Worm (Caenorhabditis elegans) whole organism, mixed stage, embryonic: ENCODE results near the gene D2024.18.

Source experiments
- M03D4.4 ChIP-seq: sonication (generic microtip); optimal IDR thresholded peaks from 2 replicates; lab custom pipeline; 2017; ENCODE audit warnings: mild to moderate bottlenecking, missing genetic modification characterization, missing compliant biosample characterization
- bed-3 ChIP-seq: fragments of 200-800 bp; sonication (Bioruptor generic); optimal IDR thresholded peaks from 3 replicates; lab custom pipeline; 2018; ENCODE audit warnings: mild to moderate bottlenecking, missing genetic modification characterization, moderate library complexity, missing compliant biosample characterization
- blmp-1 ChIP-seq: fragments of 150-350 bp; optimal IDR thresholded peaks from 2 replicates; lab custom pipeline; 2014; ENCODE audit warnings: missing biosample characterization, missing genetic modification characterization
- ceh-39 ChIP-seq: fragments of 150-350 bp; optimal IDR thresholded peaks from 2 replicates; lab custom pipeline; 2014; ENCODE audit warnings: missing biosample characterization, missing genetic modification characterization
- ceh-83 ChIP-seq: fragments of 200-800 bp; sonication (Bioruptor generic); optimal IDR thresholded peaks from 2 replicates; lab custom pipeline; 2018; ENCODE audit warnings: mild to moderate bottlenecking, missing genetic modification characterization, missing compliant biosample characterization
- ces-1 ChIP-seq: fragments of 150-350 bp; optimal IDR thresholded peaks from 2 replicates; lab custom pipeline; 2014; ENCODE audit warnings: missing biosample characterization, missing genetic modification reagents, missing genetic modification characterization
- cnd-1 ChIP-seq: fragments of 200-800 bp; sonication (Bioruptor generic); optimal IDR thresholded peaks from 2 replicates; lab custom pipeline; 2018; ENCODE audit warnings: mild to moderate bottlenecking, missing genetic modification characterization, missing compliant biosample characterization
- drap-1 ChIP-seq: fragments of 200-800 bp; sonication (Bioruptor generic); optimal IDR thresholded peaks from 3 replicates; lab custom pipeline; 2018; ENCODE audit warnings: mild to moderate bottlenecking, missing genetic modification characterization, missing compliant biosample characterization
- elt-1 ChIP-seq: sonication (generic microtip); optimal IDR thresholded peaks from 2 replicates; lab custom pipeline; 2017; ENCODE audit warnings: missing genetic modification characterization, mild to moderate bottlenecking, missing compliant biosample characterization, antibody characterized with exemption, moderate library complexity, borderline replicate concordance; ENCODE audit not compliant: insufficient read depth
- elt-3 ChIP-seq: fragments of 150-350 bp; optimal IDR thresholded peaks from 2 replicates; lab custom pipeline; 2014; ENCODE audit warnings: missing biosample characterization, missing genetic modification characterization
- ham-2 ChIP-seq: fragments of 200-800 bp; sonication (Bioruptor generic); optimal IDR thresholded peaks from 2 replicates; lab custom pipeline; 2018; ENCODE audit warnings: mild to moderate bottlenecking, missing genetic modification characterization, missing compliant biosample characterization
- hlh-1 ChIP-seq: fragments of 150-350 bp; optimal IDR thresholded peaks from 2 replicates; lab custom pipeline; 2014; ENCODE audit warnings: missing biosample characterization, missing genetic modification reagents, missing genetic modification characterization
- lin-13 ChIP-seq: fragments of 150-350 bp; optimal IDR thresholded peaks from 2 replicates; lab custom pipeline; 2014; ENCODE audit warnings: missing biosample characterization, missing genetic modification characterization
- lin-32 ChIP-seq: fragments of 200-800 bp; sonication (Bioruptor generic); optimal IDR thresholded peaks from 2 replicates; lab custom pipeline; 2018; ENCODE audit warnings: mild to moderate bottlenecking, missing genetic modification characterization, missing compliant biosample characterization
- lsy-2 ChIP-seq: fragments of 150-350 bp; optimal IDR thresholded peaks from 2 replicates; lab custom pipeline; 2014; ENCODE audit warnings: missing biosample characterization, missing genetic modification characterization
- mab-5 ChIP-seq: fragments of 150-350 bp; optimal IDR thresholded peaks from 2 replicates; lab custom pipeline; 2014; ENCODE audit warnings: missing biosample characterization, missing genetic modification characterization
- mep-1 ChIP-seq: fragments of 150-350 bp; optimal IDR thresholded peaks from 2 replicates; lab custom pipeline; 2017; ENCODE audit warnings: missing biosample characterization, missing genetic modification reagents, missing genetic modification characterization, inconsistent platforms
- mls-2 ChIP-seq: sonication (generic microtip); optimal IDR thresholded peaks from 2 replicates; lab custom pipeline; 2016; ENCODE audit warnings: mild to moderate bottlenecking, missing genetic modification characterization, moderate library complexity, missing compliant biosample characterization
- nhr-2 ChIP-seq: fragments of 150-350 bp; optimal IDR thresholded peaks from 2 replicates; lab custom pipeline; 2014; ENCODE audit warnings: missing biosample characterization, missing genetic modification characterization
- nhr-237 ChIP-seq: fragments of 150-350 bp; optimal IDR thresholded peaks from 2 replicates; lab custom pipeline; 2014; ENCODE audit warnings: missing biosample characterization, missing genetic modification characterization
- nhr-28 ChIP-seq: fragments of 150-350 bp; optimal IDR thresholded peaks from 2 replicates; lab custom pipeline; 2014; ENCODE audit warnings: missing biosample characterization, missing genetic modification characterization
- nhr-76 ChIP-seq: sonication (generic microtip); optimal IDR thresholded peaks from 2 replicates; lab custom pipeline; 2017; ENCODE audit warnings: missing biosample characterization, missing genetic modification characterization
- pha-4 ChIP-seq: fragments of 150-350 bp; optimal IDR thresholded peaks from 2 replicates; lab custom pipeline; 2018; ENCODE audit warnings: missing biosample characterization, missing genetic modification reagents, missing genetic modification characterization
- sem-2 ChIP-seq: fragments of 200-800 bp; sonication (Bioruptor generic); optimal IDR thresholded peaks from 2 replicates; lab custom pipeline; 2018; ENCODE audit warnings: mild to moderate bottlenecking, missing genetic modification characterization, missing compliant biosample characterization
- snpc-4 ChIP-seq: fragments of 150-350 bp; optimal IDR thresholded peaks from 2 replicates; lab custom pipeline; 2014; ENCODE audit warnings: missing biosample characterization, missing genetic modification characterization
- sptf-1 ChIP-seq: sonication (generic microtip); optimal IDR thresholded peaks from 2 replicates; lab custom pipeline; 2017; ENCODE audit warnings: mild to moderate bottlenecking, missing genetic modification characterization, moderate library complexity, missing compliant biosample characterization
- unc-120 ChIP-seq: sonication (generic microtip); optimal IDR thresholded peaks from 2 replicates; lab custom pipeline; 2017; ENCODE audit warnings: missing genetic modification characterization, missing compliant biosample characterization; ENCODE audit not compliant: poor library complexity, severe bottlenecking
- unc-62 ChIP-seq: fragments of 150-350 bp; optimal IDR thresholded peaks from 2 replicates; lab custom pipeline; 2014; ENCODE audit warnings: missing biosample characterization, missing genetic modification reagents, missing genetic modification characterization
- zip-8 ChIP-seq: fragments of 150-350 bp; optimal IDR thresholded peaks from 2 replicates; lab custom pipeline; 2014; ENCODE audit warnings: missing biosample characterization, missing genetic modification characterization
- ztf-11 ChIP-seq: fragments of 150-350 bp; optimal IDR thresholded peaks from 2 replicates; lab custom pipeline; 2014; ENCODE audit warnings: missing biosample characterization, missing genetic modification characterization

Gene D2024.18

DNA sequence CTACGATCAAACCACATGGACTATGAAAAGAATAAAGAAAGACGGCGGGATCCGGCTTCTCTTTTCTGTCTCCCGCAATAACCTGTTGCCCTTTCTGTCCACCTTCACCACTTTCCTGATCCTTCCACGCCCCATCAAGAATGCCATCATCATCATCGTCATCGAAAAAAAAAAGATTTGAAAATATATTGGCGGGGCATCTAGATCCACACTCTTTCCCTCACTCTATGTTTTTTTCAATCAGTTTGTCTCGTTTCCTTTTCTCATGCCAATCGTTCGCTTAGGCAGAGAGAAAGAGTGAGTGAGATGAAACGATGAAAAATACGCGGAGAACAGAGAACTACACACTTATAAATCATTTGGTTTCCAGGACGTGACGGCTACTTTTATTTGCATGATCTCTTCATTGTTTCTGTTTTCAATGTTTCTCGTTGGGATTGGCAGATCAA lies 16.7 kb upstream of the D2024.18 start:
- peak; percentile 27 for TF ChIP-seq blmp-1 (tag; lab: Kevin White, UChicago)
- TF ChIP-seq nhr-76 (tag; lab: Kevin White, UChicago): no peak
- peak; percentile 41 for TF ChIP-seq unc-62 (GFP tag; lab: Kevin White, UChicago)
- no peak for TF ChIP-seq unc-120 (tag; lab: Kevin White, UChicago)
- TF ChIP-seq ceh-39 (tag; lab: Kevin White, UChicago): no peak
- TF ChIP-seq lsy-2: no peak
- no peak for TF ChIP-seq pha-4

ce11 chrIV:7234623-7235022 lies 15.6 kb upstream of the D2024.18 start:
- TF ChIP-seq ceh-83 (GFP tag; lab: Kevin White, UChicago) (no peak), sptf-1 (tag; lab: Kevin White, UChicago) (no peak), nhr-28 (tag; lab: Kevin White, UChicago) (no peak), mep-1 (tag; lab: Kevin White, UChicago) (no peak), snpc-4 (tag; lab: Kevin White, UChicago) (no peak), elt-1 (tag; lab: Kevin White, UChicago) (peak; percentile 39), lin-32 (no peak)

DNA sequence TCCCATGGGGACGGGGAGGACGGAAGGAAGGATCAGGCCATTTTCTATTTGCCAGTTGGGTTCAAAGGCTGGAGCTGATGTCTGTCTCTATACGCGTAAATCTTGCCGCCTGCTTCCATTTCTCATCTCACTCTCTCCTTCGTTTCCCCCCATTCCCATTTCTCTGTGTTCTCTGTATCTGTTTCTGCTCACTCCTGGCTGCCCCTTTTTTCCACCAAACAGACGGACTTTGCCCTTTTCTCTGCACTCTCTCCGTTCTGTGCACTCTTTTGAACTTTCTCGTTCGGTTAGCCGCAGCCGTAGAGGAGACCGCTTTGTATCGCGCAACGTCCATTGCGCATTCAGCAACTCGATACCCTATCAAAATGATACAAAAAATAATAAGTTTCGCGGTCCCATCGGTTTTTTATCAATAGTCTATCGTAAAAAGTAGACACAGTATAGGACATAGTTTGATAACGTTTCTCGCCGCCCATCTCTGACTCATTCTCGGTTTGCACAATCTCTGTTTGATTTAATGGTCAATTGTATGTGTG lies 14.8 kb upstream of the D2024.18 start:
- TF ChIP-seq nhr-237 (peak; percentile 50), unc-62 (GFP tag; lab: Kevin White, UChicago) (peak; percentile 64), snpc-4 (tag; lab: Kevin White, UChicago) (no peak), mab-5 (tag; lab: Kevin White, UChicago) (no peak), nhr-2 (tag; lab: Kevin White, UChicago) (peak; percentile 96), sptf-1 (tag; lab: Kevin White, UChicago) (no peak), cnd-1 (tag; lab: Kevin White, UChicago) (peak; percentile 57), sem-2 (GFP tag; lab: Kevin White, UChicago) (no peak), ham-2 (GFP tag; lab: Kevin White, UChicago) (peak; percentile 92), unc-120 (tag; lab: Kevin White, UChicago) (peak; percentile 83), lsy-2 (peak; percentile 14), elt-3 (tag; lab: Kevin White, UChicago) (no peak), ceh-83 (GFP tag; lab: Kevin White, UChicago) (no peak), mls-2 (tag; lab: Kevin White, UChicago) (peak; percentile 40), blmp-1 (tag; lab: Kevin White, UChicago) (no peak), mep-1 (tag; lab: Kevin White, UChicago) (peak; percentile 6), nhr-28 (tag; lab: Kevin White, UChicago) (no peak), ztf-11 (tag; lab: Kevin White, UChicago) (peak; percentile 5), drap-1 (GFP tag; lab: Kevin White, UChicago) (peak; percentile 18), bed-3 (GFP tag; lab: Kevin White, UChicago) (no peak), zip-8 (peak; percentile 3), lin-32 (peak; percentile 7), lin-13 (tag; lab: Kevin White, UChicago) (no peak), elt-1 (tag; lab: Kevin White, UChicago) (peak; percentile 7), M03D4.4 (peak; percentile 33), hlh-1 (tag; lab: Kevin White, UChicago) (peak; percentile 58), ces-1 (peak; percentile 17)
- TF ChIP-seq, all 35 proteins: peak for 17

DNA sequence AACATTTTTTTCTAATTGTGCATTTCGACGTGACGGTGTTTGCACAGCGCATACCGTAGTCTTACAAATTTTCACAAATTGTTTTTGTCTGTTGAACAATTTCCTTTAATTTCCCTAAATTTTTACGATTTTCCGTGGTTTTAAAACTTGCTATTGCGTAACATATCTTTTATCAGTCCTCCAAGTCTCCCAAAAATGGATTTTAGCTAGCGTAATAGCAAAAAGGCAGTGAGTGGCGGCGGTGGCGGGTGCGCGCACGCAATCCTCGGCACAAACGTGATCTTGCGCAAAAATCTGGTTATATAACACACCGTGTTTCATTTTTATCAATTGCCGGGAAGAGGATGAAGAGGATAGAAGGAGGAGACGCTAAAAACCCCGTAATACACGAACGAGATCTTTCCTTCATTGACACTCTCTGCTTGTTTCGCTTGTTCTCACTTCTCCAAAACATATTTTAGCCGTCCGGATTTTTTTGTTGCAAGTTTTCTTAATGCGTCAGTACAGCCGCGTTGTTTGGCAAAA lies 13.9 kb upstream of the D2024.18 start:
- TF ChIP-seq mls-2 (tag; lab: Kevin White, UChicago): no peak
- peak; percentile 86 for TF ChIP-seq zip-8

DNA sequence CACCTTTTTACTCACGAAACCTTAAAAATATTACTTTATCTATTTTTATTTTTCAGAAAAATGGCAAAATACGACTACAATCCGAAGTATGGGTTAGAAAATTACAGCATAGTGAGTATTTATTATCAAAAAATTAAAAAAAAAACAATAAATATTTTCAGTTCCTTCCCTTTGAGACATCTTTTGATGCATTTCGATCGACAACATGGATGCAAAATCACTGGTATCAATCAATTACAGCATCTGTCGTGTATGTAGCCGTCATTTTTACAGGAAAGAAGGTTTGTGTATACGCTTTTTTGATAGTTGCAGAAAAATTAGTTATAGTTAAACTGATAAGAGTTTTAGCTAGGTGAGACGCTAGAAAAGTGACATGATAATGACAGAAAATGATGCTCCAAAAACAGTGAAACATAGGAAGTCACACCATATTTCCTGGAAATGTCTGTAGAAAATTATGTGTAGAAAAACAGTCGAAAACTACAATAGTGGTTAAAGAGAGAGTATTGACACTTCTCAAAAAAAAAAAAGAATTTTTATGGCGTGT lies 12.5 kb upstream of the D2024.18 start, which contains the start of gene elo-3:
Gene elo-3 (plus strand): TSS at position 51 of the 547 bp plus-strand sequence.
- no peak for TF ChIP-seq ceh-83 (GFP tag; lab: Kevin White, UChicago)
- no peak for TF ChIP-seq lsy-2
- TF ChIP-seq M03D4.4: no peak
- TF ChIP-seq mab-5 (tag; lab: Kevin White, UChicago): no peak
- TF ChIP-seq snpc-4 (tag; lab: Kevin White, UChicago): no peak
- no peak for TF ChIP-seq ztf-11 (tag; lab: Kevin White, UChicago)
- no peak for TF ChIP-seq ham-2 (GFP tag; lab: Kevin White, UChicago)
- TF ChIP-seq unc-120 (tag; lab: Kevin White, UChicago): no peak
- TF ChIP-seq mep-1 (tag; lab: Kevin White, UChicago): no peak
- no peak for TF ChIP-seq hlh-1 (tag; lab: Kevin White, UChicago)
- no peak for TF ChIP-seq ceh-39 (tag; lab: Kevin White, UChicago)
